Fruit fly (Drosophila melanogaster): Measurements from ENCODE around the gene CG43844.

The CG43844 gene

dm6 chr3R:21937075-21937950 is 48.0 kb downstream of the CG43844 start (continued):
- TF ChIP-seq amos (GFP tag; IDR thresholded peaks at IDR 0.05; ENCODE audit: partially characterized antibody) (no peak), ssp (GFP tag; IDR thresholded peaks at IDR 0.05) (no peak), Ada2b (GFP tag; IDR thresholded peaks at IDR 0.05) (peak; percentile 66), CG12236 (GFP tag; optimal IDR thresholded peaks at IDR 0.05) (no peak), pros (GFP tag; optimal IDR thresholded peaks at IDR 0.05) (no peak), z (GFP tag; IDR thresholded peaks at IDR 0.05) (no peak), CG9817 (tag; optimal IDR thresholded peaks at IDR 0.05) (no peak), Hr3 (GFP tag; optimal IDR thresholded peaks at IDR 0.05) (no peak), Bdp1 (GFP tag; optimal IDR thresholded peaks at IDR 0.05) (no peak), knrl (GFP tag; IDR thresholded peaks at IDR 0.05; ENCODE audit: partially characterized antibody) (no peak), ci (GFP tag; IDR thresholded peaks at IDR 0.05) (no peak), Abd-B (GFP tag; optimal IDR thresholded peaks at IDR 0.05) (peak; percentile 27), CG15479 (GFP tag; optimal IDR thresholded peaks at IDR 0.05) (no peak), CG11093 (GFP tag; IDR thresholded peaks at IDR 0.05) (no peak), Max (GFP tag; optimal IDR thresholded peaks at IDR 0.05) (no peak), CG10543 (GFP tag; optimal IDR thresholded peaks at IDR 0.05) (no peak), ttk (GFP tag; IDR thresholded peaks at IDR 0.05) (peak; percentile 46; the same call in 1 of the 2 replicates), Usf (GFP tag; optimal IDR thresholded peaks at IDR 0.05) (no peak), Xbp1 (GFP tag; optimal IDR thresholded peaks at IDR 0.05) (peak; percentile 25), slbo (GFP tag; IDR thresholded peaks at IDR 0.05) (peak; percentile 48), CG9876 (GFP tag; optimal IDR thresholded peaks at IDR 0.05) (no peak), CG8359 (GFP tag; optimal IDR thresholded peaks at IDR 0.05; ENCODE audit: borderline replicate concordance) (no peak), scrt (GFP tag; optimal IDR thresholded peaks at IDR 0.05) (no peak), CG18599 (GFP tag; optimal IDR thresholded peaks at IDR 0.05) (no peak), ase (GFP tag; IDR thresholded peaks at IDR 0.05) (no peak), CG4328 (GFP tag; optimal IDR thresholded peaks at IDR 0.05) (no peak), CG4360 (GFP tag; IDR thresholded peaks at IDR 0.05) (no peak), CG3838 (GFP tag; optimal IDR thresholded peaks at IDR 0.05) (no peak), wek (GFP tag; optimal IDR thresholded peaks at IDR 0.05) (no peak), nerfin-2 (GFP tag; IDR thresholded peaks at IDR 0.05; ENCODE audit: partially characterized antibody) (no peak), CG8924 (tag; optimal IDR thresholded peaks at IDR 0.05) (no peak), BtbVII (GFP tag; optimal IDR thresholded peaks at IDR 0.05) (no peak), Dfd (GFP tag; optimal IDR thresholded peaks at IDR 0.05) (no peak), CG1024 (GFP tag; IDR thresholded peaks at IDR 0.05) (no peak), Mes4 (GFP tag; optimal IDR thresholded peaks at IDR 0.05) (no peak), CG15601 (tag; optimal IDR thresholded peaks at IDR 0.05) (no peak), zen2 (GFP tag; IDR thresholded peaks at IDR 0.05; ENCODE audit: partially characterized antibody) (no peak), CG9215 (GFP tag; IDR thresholded peaks at IDR 0.05) (peak; percentile 14; the same call in 1 of the 2 replicates), lmd (GFP tag; IDR thresholded peaks at IDR 0.05) (peak; percentile 51), CG14965 (GFP tag; optimal IDR thresholded peaks at IDR 0.05; ENCODE audit: borderline replicate concordance) (no peak), Nf-YA (GFP tag; IDR thresholded peaks at IDR 0.05) (no peak), Dll (GFP tag; IDR thresholded peaks at IDR 0.05; ENCODE audit: partially characterized antibody) (no peak), hbn (GFP tag; IDR thresholded peaks at IDR 0.05; ENCODE audit: partially characterized antibody) (no peak), CG17568 (GFP tag; optimal IDR thresholded peaks at IDR 0.05) (no peak), Kr (GFP tag; optimal IDR thresholded peaks at IDR 0.05) (no peak), lbe (GFP tag; optimal IDR thresholded peaks at IDR 0.05) (peak; percentile 22), stc (GFP tag; IDR thresholded peaks at IDR 0.05) (no peak; the same call in 1 of the 2 replicates), br (optimal IDR thresholded peaks at IDR 0.05) (no peak), CG7928 (GFP tag; optimal IDR thresholded peaks at IDR 0.05) (no peak)

Measured in whole organism, embryonic.